Fruit fly (Drosophila melanogaster): ENCODE data around the gene CG13607.

Gene CG13607

DNA sequence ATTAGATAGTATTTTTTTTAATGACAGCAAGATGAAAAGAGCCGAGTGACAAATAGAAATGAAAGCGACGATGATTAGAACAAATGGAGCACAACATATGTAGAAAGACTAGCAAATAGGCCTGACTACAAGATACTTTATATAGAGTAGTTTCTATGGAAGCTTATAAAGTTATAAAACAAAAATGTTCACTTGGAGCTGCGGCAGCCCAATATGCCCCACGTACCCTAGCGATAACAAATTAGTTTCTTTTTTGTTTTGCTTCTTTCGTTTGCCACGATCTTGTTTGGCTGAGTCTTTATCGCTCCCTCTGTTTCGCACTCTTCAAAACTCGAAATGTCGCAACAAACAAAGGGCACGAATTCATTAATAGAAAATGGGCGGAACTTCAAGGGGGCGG lies 15.4 kb downstream of the CG13607 start (continued):
- TF ChIP-seq Dek (tag; optimal IDR thresholded peaks at IDR 0.05): peak; percentile 8
- TF ChIP-seq CG9609 (GFP tag; optimal IDR thresholded peaks at IDR 0.05): peak; percentile 3
- 0 out of 2 replicates have a peak, but pooled peaks have one; percentile 9 for TF ChIP-seq H2.0 (GFP tag; IDR thresholded peaks at IDR 0.05)
- TF ChIP-seq CG16863 (GFP tag; optimal IDR thresholded peaks at IDR 0.05): no peak
- peak; percentile 20; the same call in 1 of the 3 replicates for TF ChIP-seq tgo (GFP tag; IDR thresholded peaks at IDR 0.05)
- no peak for TF ChIP-seq fru (optimal IDR thresholded peaks at IDR 0.05)
- peak; percentile 2 for TF ChIP-seq Blimp-1 (GFP tag; optimal IDR thresholded peaks at IDR 0.05)
- TF ChIP-seq GATAe (GFP tag; conservative IDR thresholded peaks at IDR 0.05): no peak
- peak; percentile 40; the same call in 1 of the 2 replicates for TF ChIP-seq sisA (GFP tag; IDR thresholded peaks at IDR 0.05)
- TF ChIP-seq row (GFP tag; IDR thresholded peaks at IDR 0.05): peak; percentile 69
- TF ChIP-seq lola (GFP tag; optimal IDR thresholded peaks at IDR 0.05): no peak
- no peak; the same call in 1 of the 2 replicates for TF ChIP-seq amos (GFP tag; IDR thresholded peaks at IDR 0.05; ENCODE audit: partially characterized antibody)
- no peak for TF ChIP-seq CG34224 (GFP tag; IDR thresholded peaks at IDR 0.05; ENCODE audit: partially characterized antibody)
- no peak for TF ChIP-seq CG3995 (GFP tag; optimal IDR thresholded peaks at IDR 0.05)
- no peak for TF ChIP-seq CG2875 (GFP tag; optimal IDR thresholded peaks at IDR 0.05)
- TF ChIP-seq CG13424 (tag; optimal IDR thresholded peaks at IDR 0.05): peak; percentile 9
- peak; percentile 34 for TF ChIP-seq CG2712 (tag; optimal IDR thresholded peaks at IDR 0.05)

DNA sequence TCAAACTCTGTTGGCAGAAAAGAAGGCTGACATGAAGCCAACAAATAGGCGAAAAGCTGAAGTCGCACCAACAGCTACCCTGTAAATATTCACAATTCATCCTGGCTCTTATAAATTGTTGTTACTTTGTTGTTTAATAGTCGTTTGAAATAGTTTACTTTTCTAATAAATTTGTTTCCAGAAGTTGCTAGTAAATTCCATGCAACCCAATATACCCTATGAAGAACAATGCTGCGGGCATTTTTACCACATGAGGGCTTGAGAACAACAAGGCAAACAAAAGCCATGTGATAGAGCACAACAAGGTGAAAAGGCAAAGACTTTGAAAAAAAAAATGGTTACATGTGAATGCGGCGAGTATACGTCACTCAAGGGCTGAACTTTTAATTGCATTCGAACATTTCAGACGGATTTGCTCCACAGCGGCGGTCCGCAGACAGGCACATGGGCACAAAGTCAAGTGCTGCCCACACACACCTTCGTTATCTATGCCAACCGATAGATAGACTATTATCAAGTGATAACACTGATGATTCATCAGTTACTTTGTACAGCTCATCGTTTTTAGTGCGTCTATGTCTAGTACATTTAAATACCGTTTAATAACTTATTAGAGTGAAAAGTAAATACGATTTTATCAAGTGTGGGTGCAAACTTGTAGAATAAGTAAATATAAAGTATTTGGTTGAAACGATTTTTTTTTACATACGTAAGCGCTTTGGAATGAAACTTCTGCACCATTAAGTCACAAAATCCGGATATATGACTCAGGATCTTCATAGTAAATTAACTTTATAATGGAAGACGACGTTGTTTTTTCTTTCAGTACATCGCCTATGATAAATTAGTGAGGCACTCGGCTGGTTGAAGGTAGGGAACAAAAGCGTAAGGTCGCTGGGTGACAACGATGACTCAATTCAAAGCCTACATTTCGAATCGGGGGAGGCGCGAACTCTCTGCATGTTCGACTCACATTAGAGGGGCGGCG lies 16.8 kb downstream of the CG13607 start:
- no peak for TF ChIP-seq CG6791 (GFP tag; IDR thresholded peaks at IDR 0.05; ENCODE audit: partially characterized antibody)
- TF ChIP-seq CG1233 (GFP tag; optimal IDR thresholded peaks at IDR 0.05): peak; percentile 65
- peak; percentile 56 for TF ChIP-seq CG12104 (GFP tag; optimal IDR thresholded peaks at IDR 0.05)
- no peak for TF ChIP-seq lov (optimal IDR thresholded peaks at IDR 0.05)
- peak; percentile 61; the same call in 1 of the 3 replicates for TF ChIP-seq lov (GFP tag; IDR thresholded peaks at IDR 0.05)
- peak; percentile 70 for TF ChIP-seq CG13424 (tag; optimal IDR thresholded peaks at IDR 0.05)
- peak; percentile 74 for TF ChIP-seq CG12659 (GFP tag; optimal IDR thresholded peaks at IDR 0.05)
- TF ChIP-seq Elba2 (GFP tag; optimal IDR thresholded peaks at IDR 0.05): no peak
- TF ChIP-seq crol (GFP tag; IDR thresholded peaks at IDR 0.05): no peak
- TF ChIP-seq en (GFP tag; optimal IDR thresholded peaks at IDR 0.05): peak; percentile 60
- peak; percentile 40 for TF ChIP-seq ATbp (GFP tag; optimal IDR thresholded peaks at IDR 0.05)
- peak; percentile 79 for TF ChIP-seq Fer3 (tag; optimal IDR thresholded peaks at IDR 0.05)
- TF ChIP-seq yki (optimal IDR thresholded peaks at IDR 0.05): no peak
- TF ChIP-seq chif (GFP tag; optimal IDR thresholded peaks at IDR 0.05): peak; percentile 84 to 89
- peak; percentile 73 for TF ChIP-seq caup (GFP tag; optimal IDR thresholded peaks at IDR 0.05; ENCODE audit: severe bottlenecking)
- no peak for TF ChIP-seq CG14860 (GFP tag; IDR thresholded peaks at IDR 0.05; ENCODE audit: partially characterized antibody)
- peak; percentile 77 for TF ChIP-seq tap (tag; optimal IDR thresholded peaks at IDR 0.05)
- TF ChIP-seq NfI (GFP tag; optimal IDR thresholded peaks at IDR 0.05): peak; percentile 75
- TF ChIP-seq D19A (tag; optimal IDR thresholded peaks at IDR 0.05): peak; percentile 82
- TF ChIP-seq CG1024 (GFP tag; IDR thresholded peaks at IDR 0.05): peak; percentile 57
- no peak for TF ChIP-seq inv (GFP tag; IDR thresholded peaks at IDR 0.05; ENCODE audit: partially characterized antibody)
- peak; percentile 32 for TF ChIP-seq corto (GFP tag; optimal IDR thresholded peaks at IDR 0.05)
- no peak for TF ChIP-seq Dref (GFP tag; IDR thresholded peaks at IDR 0.05)
- TF ChIP-seq CG6689 (GFP tag; IDR thresholded peaks at IDR 0.05): peak; percentile 80
- peak; percentile 90 for TF ChIP-seq CG2120 (GFP tag; optimal IDR thresholded peaks at IDR 0.05)
- peak; percentile 20 for TF ChIP-seq Max (GFP tag; optimal IDR thresholded peaks at IDR 0.05)
- peak; percentile 79 for TF ChIP-seq maf-S (GFP tag; optimal IDR thresholded peaks at IDR 0.05)
- TF ChIP-seq CG17912 (GFP tag; optimal IDR thresholded peaks at IDR 0.05): no peak
- TF ChIP-seq Opbp (GFP tag; IDR thresholded peaks at IDR 0.05; ENCODE audit: partially characterized antibody): no peak
- peak; percentile 65 for TF ChIP-seq CG18764 (GFP tag; optimal IDR thresholded peaks at IDR 0.05)
- peak; percentile 18 for TF ChIP-seq CG10462 (GFP tag; optimal IDR thresholded peaks at IDR 0.05)
- peak; percentile 46 for TF ChIP-seq onecut (GFP tag; IDR thresholded peaks at IDR 0.05)
